Worm (Caenorhabditis elegans) whole organism, L4/young adult: ENCODE measurements around the gene nifk-1.

Experiments used
- W03F9.2 ChIP-seq: fragments of 150-350 bp; optimal IDR thresholded peaks from 2 replicates; lab custom pipeline; 2014; ENCODE audit warnings: missing biosample characterization, missing genetic modification characterization
- dao-5 ChIP-seq: sonication (generic microtip); optimal IDR thresholded peaks from 2 replicates; lab custom pipeline; 2016; ENCODE audit warnings: missing genotype, missing genetic modification characterization, moderate library complexity, missing compliant biosample characterization

ce11 chrIII:4649363-4649768 lies 43.7 kb downstream of the nifk-1 start:
- peak; percentile 57 for TF ChIP-seq W03F9.2
- no peak for TF ChIP-seq dao-5 (tag; lab: Kevin White, UChicago)
